Worm (Caenorhabditis elegans) whole organism, L4 larva: ENCODE measurements around the gene Y43C5A.2.
A peak's percentile ranks its signal among the peaks of the same experiment; 100 is the strongest.

Experiments used
- D1046.2 ChIP-seq: fragments of 200-800 bp; sonication (Bioruptor generic); IDR thresholded peaks from 2 replicates; pipeline ENCODE4 v1.3.6; 2022; ENCODE audit warnings: missing genetic modification characterization, missing compliant biosample characterization
- F10B5.3 ChIP-seq: sonication (generic microtip); optimal IDR thresholded peaks from 2 replicates; lab custom pipeline; 2016; ENCODE audit warnings: mild to moderate bottlenecking, missing genetic modification characterization, missing compliant biosample characterization
- F26F4.8 ChIP-seq: fragments of 200-800 bp; sonication (Bioruptor generic); conservative IDR thresholded peaks from 2 replicates; pipeline ENCODE4 v1.3.6; 2022; ENCODE audit warnings: missing genetic modification characterization, missing compliant biosample characterization
- R02D3.7 ChIP-seq: fragments of 150-350 bp; sonication (generic microtip); optimal IDR thresholded peaks from 3 replicates; lab custom pipeline; 2014; ENCODE audit warnings: missing biosample characterization, missing genetic modification characterization
- T20F7.1 ChIP-seq: fragments of 200-800 bp; sonication (Bioruptor generic); optimal IDR thresholded peaks from 2 replicates; lab custom pipeline; 2018; ENCODE audit warnings: mild to moderate bottlenecking, missing genetic modification characterization, missing compliant biosample characterization
- Y5F2A.4 ChIP-seq: fragments of 200-800 bp; sonication (Bioruptor generic); optimal IDR thresholded peaks from 2 replicates; lab custom pipeline; 2018; ENCODE audit warnings: mild to moderate bottlenecking, missing genetic modification characterization, missing compliant biosample characterization
- ZK337.2 ChIP-seq: fragments of 200-800 bp; sonication (Bioruptor generic); IDR thresholded peaks from 2 replicates; pipeline ENCODE4 v1.3.6; 2022; ENCODE audit warnings: missing genetic modification reagents, missing genetic modification characterization, missing compliant biosample characterization
- aha-1 ChIP-seq: fragments of 150-350 bp; peaks from one replicate; lab custom pipeline; 2014; ENCODE audit warnings: missing biosample characterization, missing genetic modification characterization
- aly-2 ChIP-seq: sonication (generic microtip); optimal IDR thresholded peaks from 2 replicates; lab custom pipeline; 2018; ENCODE audit warnings: missing biosample characterization, missing genetic modification characterization
- attf-4 ChIP-seq: sonication (generic microtip); optimal IDR thresholded peaks from 3 replicates; lab custom pipeline; 2017; ENCODE audit warnings: missing biosample characterization, missing genetic modification characterization
- ceh-28 ChIP-seq: fragments of 150-350 bp; optimal IDR thresholded peaks from 2 replicates; lab custom pipeline; 2014; ENCODE audit warnings: missing biosample characterization, missing genetic modification reagents, missing genetic modification characterization
- ceh-62 ChIP-seq: sonication (generic microtip); optimal IDR thresholded peaks from 2 replicates; lab custom pipeline; 2017; ENCODE audit warnings: missing biosample characterization, missing genetic modification characterization
- ces-1 ChIP-seq: fragments of 150-350 bp; sonication (generic microtip); optimal IDR thresholded peaks from 4 replicates; lab custom pipeline; 2014; ENCODE audit warnings: missing biosample characterization, missing genetic modification reagents, missing genetic modification characterization
- daf-16 ChIP-seq, 3 experiments: sonication (generic microtip); optimal IDR thresholded peaks; 2 replicates each; lab custom pipeline; 2016 to 2017; ENCODE audit warnings: missing genetic modification characterization in 3 of 3, missing genetic modification reagents in 3 of 3, mild to moderate bottlenecking in 2 of 3, missing compliant biosample characterization in 2 of 3, missing biosample characterization in 1 of 3, moderate library complexity in 1 of 3
- daf-19 ChIP-seq: fragments of 200-800 bp; sonication (Bioruptor generic); conservative IDR thresholded peaks from 2 replicates; pipeline ENCODE4 v1.3.6; 2022; ENCODE audit warnings: missing genetic modification characterization, missing compliant biosample characterization
- dmd-6 ChIP-seq: fragments of 200-800 bp; sonication (Bioruptor generic); IDR thresholded peaks from 2 replicates; pipeline ENCODE4 v1.3.6; 2022; ENCODE audit warnings: missing genetic modification reagents, missing genetic modification characterization, missing compliant biosample characterization
- duxl-1 ChIP-seq: sonication (generic microtip); optimal IDR thresholded peaks from 2 replicates; lab custom pipeline; 2016; ENCODE audit warnings: mild to moderate bottlenecking, missing genetic modification characterization, moderate library complexity, missing compliant biosample characterization; ENCODE audit not compliant: poor library complexity
- egl-43 ChIP-seq: fragments of 200-800 bp; sonication (Bioruptor generic); IDR thresholded peaks from 2 replicates; pipeline ENCODE4 v1.3.6; 2022; ENCODE audit warnings: missing genetic modification reagents, missing genetic modification characterization, missing compliant biosample characterization
- hlh-11 ChIP-seq: fragments of 200-800 bp; sonication (Bioruptor generic); optimal IDR thresholded peaks from 2 replicates; lab custom pipeline; 2018; ENCODE audit warnings: mild to moderate bottlenecking, missing genetic modification characterization, missing compliant biosample characterization
- hmg-1.1 ChIP-seq: fragments of 200-800 bp; sonication (Bioruptor generic); IDR thresholded peaks from 2 replicates; pipeline ENCODE4 v1.3.6; 2022; ENCODE audit warnings: missing genetic modification reagents, missing genetic modification characterization, missing compliant biosample characterization
- lim-7 ChIP-seq: fragments of 200-800 bp; sonication (Bioruptor generic); IDR thresholded peaks from 2 replicates; pipeline ENCODE4 v1.3.6; 2022; ENCODE audit warnings: missing genetic modification characterization, missing compliant biosample characterization
- lin-15B ChIP-seq: fragments of 150-350 bp; sonication (generic microtip); optimal IDR thresholded peaks from 3 replicates; lab custom pipeline; 2014; ENCODE audit warnings: missing biosample characterization, missing genetic modification characterization
- lin-29 ChIP-seq: fragments of 200-800 bp; sonication (Bioruptor generic); IDR thresholded peaks from 2 replicates; pipeline ENCODE4 v1.3.6; 2022; ENCODE audit warnings: missing genetic modification reagents, missing genetic modification characterization, missing compliant biosample characterization
- madf-5 ChIP-seq, 2 experiments: fragments of 200-800 bp; sonication (Bioruptor generic); IDR thresholded peaks; 2 replicates each; pipeline ENCODE4 v1.3.6; 2022; ENCODE audit warnings: missing compliant biosample characterization in 2 of 2, missing genetic modification characterization in 2 of 2
- mdl-1 ChIP-seq, 2 experiments: fragments of 150-350 bp in 1 of 2; sonication (generic microtip) in 1 of 2; optimal IDR thresholded peaks; 2 replicates each; lab custom pipeline; 2014 to 2017; ENCODE audit warnings: missing biosample characterization in 2 of 2, missing genetic modification characterization in 2 of 2
- mxl-3 ChIP-seq: fragments of 200-800 bp; sonication (Bioruptor generic); optimal IDR thresholded peaks from 2 replicates; lab custom pipeline; 2018; ENCODE audit warnings: mild to moderate bottlenecking, missing genetic modification characterization, missing compliant biosample characterization
- nhr-10 ChIP-seq: fragments of 150-350 bp; optimal IDR thresholded peaks from 2 replicates; lab custom pipeline; 2014; ENCODE audit warnings: missing biosample characterization, missing genetic modification characterization
- nhr-11 ChIP-seq: fragments of 150-350 bp; optimal IDR thresholded peaks from 2 replicates; lab custom pipeline; 2014; ENCODE audit warnings: missing biosample characterization, missing genetic modification characterization
- nhr-237 ChIP-seq: sonication (generic microtip); optimal IDR thresholded peaks from 2 replicates; lab custom pipeline; 2017; ENCODE audit warnings: missing biosample characterization, missing genetic modification characterization
- nhr-28 ChIP-seq: fragments of 150-350 bp; optimal IDR thresholded peaks from 2 replicates; lab custom pipeline; 2014; ENCODE audit warnings: missing biosample characterization, missing genetic modification characterization
- nhr-42 ChIP-seq: fragments of 200-800 bp; sonication (Bioruptor generic); IDR thresholded peaks from 2 replicates; pipeline ENCODE4 v1.3.6; 2022; ENCODE audit warnings: missing genetic modification characterization, missing compliant biosample characterization
- nhr-48 ChIP-seq: sonication (generic microtip); optimal IDR thresholded peaks from 2 replicates; lab custom pipeline; 2016; ENCODE audit warnings: mild to moderate bottlenecking, missing genetic modification characterization, missing compliant biosample characterization
- php-3 ChIP-seq: fragments of 200-800 bp; sonication (Bioruptor generic); IDR thresholded peaks from 2 replicates; pipeline ENCODE4 v1.3.6; 2022; ENCODE audit warnings: missing genetic modification reagents, missing genetic modification characterization, missing compliant biosample characterization
- set-16 ChIP-seq: fragments of 200-800 bp; sonication (Bioruptor generic); IDR thresholded peaks from 2 replicates; pipeline ENCODE4 v1.3.6; 2022; ENCODE audit warnings: missing genetic modification reagents, missing genetic modification characterization, missing compliant biosample characterization
- snpc-1.2 ChIP-seq: fragments of 200-800 bp; sonication (Bioruptor generic); IDR thresholded peaks from 2 replicates; pipeline ENCODE4 v1.3.6; 2022; ENCODE audit warnings: missing genetic modification reagents, missing genetic modification characterization, missing compliant biosample characterization
- unc-39 ChIP-seq: sonication (generic microtip); optimal IDR thresholded peaks from 2 replicates; lab custom pipeline; 2017; ENCODE audit warnings: missing biosample characterization, missing genetic modification characterization
- unc-62 ChIP-seq, 3 experiments: fragments of 150-350 bp in 1 of 3; sonication (generic microtip); optimal IDR thresholded peaks in 2 of 3; peaks in 1 of 3; 1 replicate in 1 of 3; 2 replicates in 2 of 3; lab custom pipeline; 2014 to 2017; ENCODE audit warnings: missing biosample characterization in 3 of 3, missing genetic modification characterization in 3 of 3, missing genetic modification reagents in 3 of 3, missing genotype in 1 of 3
- zfp-3 ChIP-seq: fragments of 200-800 bp; sonication (Bioruptor generic); conservative IDR thresholded peaks from 2 replicates; pipeline ENCODE4 v1.3.6; 2022; ENCODE audit warnings: missing genetic modification reagents, missing genetic modification characterization, missing compliant biosample characterization
- ztf-11 ChIP-seq: fragments of 150-350 bp; optimal IDR thresholded peaks from 2 replicates; lab custom pipeline; 2014; ENCODE audit warnings: missing biosample characterization, missing genetic modification characterization

Y43C5A.2 gene

ce11 chrIV:10261061-10261460 lies 8.6 kb upstream of the Y43C5A.2 start:
- TF ChIP-seq hlh-11 (tag; lab: Kevin White, UChicago) (peak; percentile 29), zfp-3 (GFP tag; lab: Robert Waterston, UW) (no peak), nhr-28 (tag; lab: Kevin White, UChicago) (peak; percentile 22), mxl-3 (GFP tag; lab: Kevin White, UChicago) (peak; percentile 18), D1046.2 (GFP tag; lab: Robert Waterston, UW) (no peak), nhr-48 (peak; percentile 38)

DNA sequence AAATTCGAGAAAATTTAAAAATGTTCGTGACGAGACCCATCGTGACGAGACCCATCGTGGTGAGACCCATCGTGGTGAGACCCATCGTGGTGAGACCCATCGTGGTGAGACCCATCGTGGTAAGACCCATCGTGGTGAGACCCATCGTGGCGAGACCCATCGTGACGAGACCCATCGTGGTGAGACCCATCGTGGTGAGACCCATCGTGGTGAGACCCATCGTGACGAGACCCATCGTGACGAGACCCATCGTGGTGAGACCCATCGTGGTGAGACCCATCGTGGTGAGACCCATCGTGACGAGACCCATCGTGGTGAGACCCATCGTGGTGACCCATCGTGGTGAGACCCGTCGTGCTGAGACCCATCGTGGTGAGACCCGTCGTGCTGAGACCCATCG lies 6.8 kb upstream of the Y43C5A.2 start:
- TF ChIP-seq set-16 (GFP tag; lab: Robert Waterston, UW) (peak; percentile 75), ZK337.2 (GFP tag; lab: Robert Waterston, UW) (0 out of 2 replicates have a peak, but pooled peaks have one; percentile 17), D1046.2 (GFP tag; lab: Robert Waterston, UW) (0 out of 2 replicates have a peak, but pooled peaks have one; percentile 30), snpc-1.2 (GFP tag; lab: Robert Waterston, UW) (peak; percentile 59; the same call in 1 of the 2 replicates), nhr-42 (GFP tag; lab: Robert Waterston, UW) (0 out of 2 replicates have a peak, but pooled peaks have one; percentile 9), madf-5 (GFP tag; IDR thresholded peaks at IDR 0.05; lab: Robert Waterston, UW) (peak in 1 of 2 experiments; percentile 85; a peak in 2 of 4 replicates), lim-7 (GFP tag; lab: Robert Waterston, UW) (peak; percentile 66; the same call in 1 of the 2 replicates), F26F4.8 (0 out of 2 replicates have a peak, but pooled peaks have one; percentile 54)

- no peak for TF ChIP-seq duxl-1 (tag; lab: Kevin White, UChicago)
- TF ChIP-seq ces-1 (GFP tag; lab: Kevin White, UChicago), result no peak
- peak; percentile 95 for TF ChIP-seq aha-1
- no peak for TF ChIP-seq ceh-28 (tag; lab: Kevin White, UChicago)
- TF ChIP-seq unc-62 (GFP tag; optimal IDR thresholded peaks at IDR 0.05 in 1 of 2; lab: Kevin White, UChicago), result peak in 1 of 2 experiments; percentile 71
- TF ChIP-seq unc-62 (tag; optimal IDR thresholded peaks at IDR 0.05; lab: Kevin White, UChicago), result no peak
- TF ChIP-seq F10B5.3 (tag; lab: Kevin White, UChicago), result no peak
Observed at ce11 chrIV:10273360-10273759, 3.7 kb downstream of the Y43C5A.2 start.

ce11 chrIV:10273781-10274313 lies 4.2 kb downstream of the Y43C5A.2 start, which contains the start of gene Y43C5A.3:
TSS of gene Y43C5A.3 (plus strand) at chrIV:10274036.
- no peak for TF ChIP-seq madf-5 (GFP tag; IDR thresholded peaks at IDR 0.05; lab: Robert Waterston, UW)
- no peak for TF ChIP-seq ces-1 (GFP tag; lab: Kevin White, UChicago)
- no peak for TF ChIP-seq lin-29
- no peak for TF ChIP-seq lin-15B (tag; lab: Kevin White, UChicago)
- TF ChIP-seq unc-62 (GFP tag; optimal IDR thresholded peaks at IDR 0.05 in 1 of 2; lab: Kevin White, UChicago), result no peak
- no peak for TF ChIP-seq unc-62 (tag; optimal IDR thresholded peaks at IDR 0.05; lab: Kevin White, UChicago)
- peak in 1 of 2 experiments; percentile 20 for TF ChIP-seq mdl-1 (tag; optimal IDR thresholded peaks at IDR 0.05; lab: Kevin White, UChicago)
- TF ChIP-seq nhr-28 (tag; lab: Kevin White, UChicago), result peak; percentile 43
- no peak for TF ChIP-seq daf-19 (GFP tag; lab: Robert Waterston, UW)
- TF ChIP-seq unc-39 (tag; lab: Kevin White, UChicago), result no peak

DNA sequence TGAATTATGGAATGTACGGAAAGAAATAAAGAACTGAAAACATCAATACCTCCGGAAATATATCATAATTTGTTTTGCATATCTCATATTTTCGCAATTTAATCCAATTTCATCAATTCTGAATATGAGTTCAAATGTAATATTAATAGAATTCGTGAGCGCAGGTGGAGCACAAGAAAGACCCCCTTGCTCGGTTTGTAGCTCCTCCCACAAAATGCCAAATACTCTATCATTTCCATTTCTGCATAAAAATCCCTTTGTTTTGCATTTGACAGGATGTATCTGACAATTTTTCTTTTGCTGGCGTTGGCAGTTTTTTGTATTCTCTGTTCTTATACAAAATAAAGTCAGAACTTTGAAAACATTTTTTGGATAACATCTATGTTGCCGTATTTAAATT lies 5.4 kb downstream of the Y43C5A.2 start:
- TF ChIP-seq ceh-62 (tag; lab: Kevin White, UChicago) (no peak), egl-43 (GFP tag; lab: Robert Waterston, UW) (no peak), hmg-1.1 (GFP tag; lab: Robert Waterston, UW) (no peak), nhr-11 (tag; lab: Kevin White, UChicago) (no peak), aha-1 (peak; percentile 95)

- TF ChIP-seq lin-29 (no peak), Y5F2A.4 (GFP tag; lab: Kevin White, UChicago) (no peak), unc-39 (tag; lab: Kevin White, UChicago) (no peak), daf-16 (GFP tag; optimal IDR thresholded peaks at IDR 0.05; lab: Kevin White, UChicago) (no peak), daf-16 (tag; optimal IDR thresholded peaks at IDR 0.05; lab: Kevin White, UChicago) (no peak), R02D3.7 (tag; lab: Kevin White, UChicago) (no peak), aly-2 (no peak), mxl-3 (GFP tag; lab: Kevin White, UChicago) (no peak), ztf-11 (tag; lab: Kevin White, UChicago) (no peak), nhr-10 (tag; lab: Kevin White, UChicago) (no peak), php-3 (GFP tag; lab: Robert Waterston, UW) (no peak), attf-4 (tag; lab: Kevin White, UChicago) (no peak), nhr-237 (tag; lab: Kevin White, UChicago) (no peak), dmd-6 (GFP tag; lab: Robert Waterston, UW) (no peak), ceh-62 (tag; lab: Kevin White, UChicago) (no peak), T20F7.1 (no peak), set-16 (GFP tag; lab: Robert Waterston, UW) (no peak)
Observed at ce11 chrIV:10276960-10277359, 7.3 kb downstream of the Y43C5A.2 start, which contains the start of gene Y43C5A.7. TSS of gene Y43C5A.7 (plus strand) at chrIV:10277260.
